Fruit fly (Drosophila melanogaster) whole organism, embryonic: Measurements from ENCODE around the gene Fic.

ENCODE experiments used
- Abd-B ChIP-seq: fragments of 200-800 bp; sonication (Bioruptor generic); optimal IDR thresholded peaks from 2 replicates; lab custom pipeline; 2018; ENCODE audit warnings: missing biosample characterization, mild to moderate bottlenecking, missing genetic modification characterization, moderate library complexity
- Atf3 ChIP-seq: fragments of 200-800 bp; sonication (Bioruptor generic); optimal IDR thresholded peaks from 3 replicates; lab custom pipeline; 2016; ENCODE audit warnings: missing biosample characterization, missing genetic modification characterization
- CG11093 ChIP-seq: fragments of 200-800 bp; sonication (Bioruptor generic); IDR thresholded peaks from 3 replicates; pipeline ENCODE4 v1.3.6; 2022; ENCODE audit warnings: missing biosample characterization, missing genetic modification characterization
- CG11247 ChIP-seq: fragments of 200-800 bp; sonication (Bioruptor generic); IDR thresholded peaks from 2 replicates; pipeline ENCODE4 v1.3.6; 2022; ENCODE audit warnings: missing biosample characterization, missing genetic modification characterization
- CG12219 ChIP-seq: fragments of 200-800 bp; sonication (Bioruptor generic); optimal IDR thresholded peaks from 3 replicates; lab custom pipeline; 2018; ENCODE audit warnings: missing biosample characterization, mild to moderate bottlenecking, missing genetic modification characterization
- CG12236 ChIP-seq: fragments of 200-800 bp; sonication (Bioruptor generic); optimal IDR thresholded peaks from 2 replicates; lab custom pipeline; 2016; ENCODE audit warnings: missing biosample characterization, missing genetic modification characterization
- CG12744 ChIP-seq: fragments of 200-800 bp; sonication (Bioruptor generic); optimal IDR thresholded peaks from 2 replicates; lab custom pipeline; 2016; ENCODE audit warnings: missing biosample characterization, missing genetic modification characterization
- CG15479 ChIP-seq: fragments of 200-800 bp; sonication (Bioruptor generic); optimal IDR thresholded peaks from 3 replicates; lab custom pipeline; 2019; ENCODE audit warnings: missing biosample characterization, mild to moderate bottlenecking, missing genetic modification characterization, moderate library complexity
- CG1602 ChIP-seq: fragments of 200-800 bp; sonication (Bioruptor generic); optimal IDR thresholded peaks from 3 replicates; lab custom pipeline; 2016; ENCODE audit warnings: missing biosample characterization, missing genetic modification characterization
- CG1647 ChIP-seq: fragments of 200-800 bp; sonication (Bioruptor generic); optimal IDR thresholded peaks from 3 replicates; lab custom pipeline; 2016; ENCODE audit warnings: missing biosample characterization, missing genetic modification characterization
- CG17612 ChIP-seq: fragments of 200-800 bp; sonication (Bioruptor generic); IDR thresholded peaks from 2 replicates; pipeline ENCODE4 v1.3.6; 2022; ENCODE audit warnings: missing biosample characterization, missing genetic modification characterization
- CG17829 ChIP-seq: fragments of 200-800 bp; optimal IDR thresholded peaks from 2 replicates; lab custom pipeline; 2019; ENCODE audit warnings: missing biosample characterization, mild to moderate bottlenecking, missing genetic modification characterization, moderate library complexity
- CG2712 ChIP-seq: fragments of 200-800 bp; optimal IDR thresholded peaks from 3 replicates; lab custom pipeline; 2019; ENCODE audit warnings: missing biosample characterization, mild to moderate bottlenecking, missing genetic modification characterization, moderate library complexity
- CG43689 ChIP-seq: fragments of 200-800 bp; sonication (Bioruptor generic); IDR thresholded peaks from 2 replicates; pipeline ENCODE4 v1.3.6; 2022; ENCODE audit warnings: missing biosample characterization, missing genetic modification characterization
- CG4424 ChIP-seq: fragments of 200-800 bp; sonication (Bioruptor generic); optimal IDR thresholded peaks from 3 replicates; lab custom pipeline; 2016; ENCODE audit warnings: missing biosample characterization, missing genetic modification characterization
- CG4707 ChIP-seq: fragments of 200-800 bp; sonication (Bioruptor generic); optimal IDR thresholded peaks from 2 replicates; lab custom pipeline; 2018; ENCODE audit warnings: missing biosample characterization, mild to moderate bottlenecking, missing genetic modification characterization, moderate library complexity
- CG6254 ChIP-seq: fragments of 200-800 bp; sonication (Bioruptor generic); optimal IDR thresholded peaks from 3 replicates; lab custom pipeline; 2017; ENCODE audit warnings: mild to moderate bottlenecking, missing biosample characterization, missing genetic modification reagents, missing genetic modification characterization
- CG8089 ChIP-seq: fragments of 200-800 bp; sonication (Bioruptor generic); optimal IDR thresholded peaks from 3 replicates; lab custom pipeline; 2016; ENCODE audit warnings: missing biosample characterization, missing genetic modification characterization
- CG9437 ChIP-seq: fragments of 200-800 bp; sonication (Bioruptor generic); optimal IDR thresholded peaks from 2 replicates; lab custom pipeline; 2018; ENCODE audit warnings: missing biosample characterization, mild to moderate bottlenecking, missing genetic modification characterization
- CG9932 ChIP-seq: fragments of 200-800 bp; sonication (Bioruptor generic); IDR thresholded peaks from 2 replicates; pipeline ENCODE4 v1.3.6; 2022; ENCODE audit warnings: missing biosample characterization, missing genetic modification characterization
- D ChIP-seq, 2 experiments: fragments of 200-800 bp in 1 of 2; fragments of >200 bp in 1 of 2; sonication (Bioruptor generic) in 1 of 2; optimal IDR thresholded peaks; 2 replicates in 1 of 2; 3 replicates in 1 of 2; lab custom pipeline; 2017; ENCODE audit warnings: mild to moderate bottlenecking in 1 of 2, missing biosample characterization in 1 of 2, missing genetic modification characterization in 1 of 2, missing genetic modification reagents in 1 of 2
- Dfd ChIP-seq, 2 experiments: fragments of >200 bp; optimal IDR thresholded peaks; 2 replicates each; lab custom pipeline; 2017; ENCODE audit warnings: missing biosample characterization in 2 of 2, missing genetic modification characterization in 2 of 2
- Drgx ChIP-seq: fragments of 200-800 bp; sonication (Bioruptor generic); IDR thresholded peaks from 2 replicates; pipeline ENCODE4 v1.3.6; 2022; ENCODE audit warnings: missing biosample characterization, missing genetic modification characterization
- ERR ChIP-seq: fragments of 200-800 bp; sonication (Bioruptor generic); optimal IDR thresholded peaks from 2 replicates; lab custom pipeline; 2016; ENCODE audit warnings: missing biosample characterization, missing genetic modification characterization
- H15 ChIP-seq: fragments of 200-800 bp; sonication (Bioruptor generic); IDR thresholded peaks from 3 replicates; pipeline ENCODE4 v1.3.6; 2022; ENCODE audit warnings: missing biosample characterization, missing genetic modification characterization
- Hey ChIP-seq: fragments of 200-800 bp; sonication (Bioruptor generic); optimal IDR thresholded peaks from 3 replicates; lab custom pipeline; 2018; ENCODE audit warnings: missing biosample characterization, mild to moderate bottlenecking, missing genetic modification characterization
- Hr51 ChIP-seq, 2 experiments: fragments of 200-800 bp; sonication (Bioruptor generic); optimal IDR thresholded peaks; 2 replicates in 1 of 2; 3 replicates in 1 of 2; lab custom pipeline; 2016 to 2018; ENCODE audit warnings: missing biosample characterization in 2 of 2, missing genetic modification characterization in 2 of 2, mild to moderate bottlenecking in 1 of 2, moderate library complexity in 1 of 2
- Hr78 ChIP-seq, 2 experiments: fragments of 200-800 bp in 1 of 2; fragments of >200 bp in 1 of 2; sonication (Bioruptor generic) in 1 of 2; optimal IDR thresholded peaks; 2 replicates each; lab custom pipeline; 2017 to 2019; ENCODE audit warnings: missing biosample characterization in 2 of 2, missing genetic modification characterization in 2 of 2, mild to moderate bottlenecking in 1 of 2, moderate library complexity in 1 of 2
- Lhr ChIP-seq: fragments of 200-800 bp; sonication (Bioruptor generic); optimal IDR thresholded peaks from 3 replicates; lab custom pipeline; 2017; ENCODE audit warnings: mild to moderate bottlenecking, missing biosample characterization, missing genetic modification reagents, missing genetic modification characterization
- Nf-YC ChIP-seq: fragments of 200-800 bp; optimal IDR thresholded peaks from 3 replicates; lab custom pipeline; 2019; ENCODE audit warnings: missing biosample characterization, mild to moderate bottlenecking, missing genetic modification characterization, moderate library complexity
- Oli ChIP-seq: fragments of 200-800 bp; sonication (Bioruptor generic); optimal IDR thresholded peaks from 2 replicates; lab custom pipeline; 2018; ENCODE audit warnings: missing biosample characterization, mild to moderate bottlenecking, missing genetic modification characterization, moderate library complexity
- Ravus ChIP-seq: fragments of 200-800 bp; sonication (Bioruptor generic); IDR thresholded peaks from 2 replicates; pipeline ENCODE4 v1.3.6; 2022; ENCODE audit warnings: missing biosample characterization, missing genetic modification characterization
- Sox102F ChIP-seq: fragments of 200-800 bp; sonication (Bioruptor generic); optimal IDR thresholded peaks from 2 replicates; lab custom pipeline; 2018; ENCODE audit warnings: missing biosample characterization, mild to moderate bottlenecking, missing genetic modification characterization, moderate library complexity
- Ssrp ChIP-seq: fragments of 200-800 bp; sonication (Bioruptor generic); optimal IDR thresholded peaks from 2 replicates; lab custom pipeline; 2018; ENCODE audit warnings: missing biosample characterization, mild to moderate bottlenecking, missing genetic modification characterization, moderate library complexity
- al ChIP-seq: fragments of 200-800 bp; sonication (Bioruptor generic); IDR thresholded peaks from 2 replicates; pipeline ENCODE4 v1.3.6; 2022; ENCODE audit warnings: missing biosample characterization, missing genetic modification characterization
- bcd ChIP-seq: fragments of 200-800 bp; sonication (Bioruptor generic); optimal IDR thresholded peaks from 2 replicates; lab custom pipeline; 2017; ENCODE audit warnings: missing biosample characterization, mild to moderate bottlenecking, missing genetic modification characterization
- da ChIP-seq: fragments of 200-800 bp; sonication (Bioruptor generic); optimal IDR thresholded peaks from 2 replicates; lab custom pipeline; 2016; ENCODE audit warnings: missing biosample characterization, missing genetic modification characterization
- disco-r ChIP-seq: fragments of 200-800 bp; sonication (Bioruptor generic); optimal IDR thresholded peaks from 2 replicates; lab custom pipeline; 2016; ENCODE audit warnings: missing biosample characterization, missing genetic modification characterization
- dysf ChIP-seq: fragments of 200-800 bp; sonication (Bioruptor generic); IDR thresholded peaks from 3 replicates; pipeline ENCODE4 v1.3.6; 2022; ENCODE audit warnings: missing biosample characterization, missing genetic modification characterization
- eve ChIP-seq, 2 experiments: fragments of >200 bp; optimal IDR thresholded peaks; 2 replicates each; lab custom pipeline; 2017; ENCODE audit warnings: missing biosample characterization in 2 of 2, missing genetic modification characterization in 2 of 2
- fd3F ChIP-seq: fragments of 200-800 bp; sonication (Bioruptor generic); optimal IDR thresholded peaks from 2 replicates; lab custom pipeline; 2018; ENCODE audit warnings: missing biosample characterization, mild to moderate bottlenecking, missing genetic modification characterization, moderate library complexity
- ftz-f1 ChIP-seq: fragments of 200-800 bp; sonication (Bioruptor generic); optimal IDR thresholded peaks from 2 replicates; lab custom pipeline; 2016; ENCODE audit warnings: missing biosample characterization, missing genetic modification characterization
- fu2 ChIP-seq: fragments of 200-800 bp; sonication (Bioruptor generic); optimal IDR thresholded peaks from 2 replicates; lab custom pipeline; 2016; ENCODE audit warnings: missing biosample characterization, missing genetic modification characterization
- hbn ChIP-seq: fragments of 200-800 bp; sonication (Bioruptor generic); IDR thresholded peaks from 2 replicates; pipeline ENCODE4 v1.3.6; 2022; ENCODE audit warnings: missing biosample characterization, missing genetic modification characterization; ENCODE audit not compliant: partially characterized antibody
- lmd ChIP-seq: fragments of 200-800 bp; sonication (Bioruptor generic); IDR thresholded peaks from 2 replicates; pipeline ENCODE4 v1.3.6; 2022; ENCODE audit warnings: missing biosample characterization, missing genetic modification characterization
- lov ChIP-seq, 2 experiments: fragments of 200-800 bp in 1 of 2; fragments of >200 bp in 1 of 2; sonication (Bioruptor generic) in 1 of 2; IDR thresholded peaks in 1 of 2; optimal IDR thresholded peaks in 1 of 2; 2 replicates in 1 of 2; 3 replicates in 1 of 2; pipeline versions ENCODE4 v1.3.6 to Lab custom; 2017 to 2022; ENCODE audit warnings: missing biosample characterization in 1 of 2, missing genetic modification characterization in 1 of 2
- odd ChIP-seq: fragments of 200-800 bp; sonication (Bioruptor generic); optimal IDR thresholded peaks from 2 replicates; lab custom pipeline; 2017; ENCODE audit warnings: missing biosample characterization, mild to moderate bottlenecking, missing genetic modification characterization
- run ChIP-seq: fragments of 200-800 bp; sonication (Bioruptor generic); optimal IDR thresholded peaks from 3 replicates; lab custom pipeline; 2018; ENCODE audit warnings: missing biosample characterization, mild to moderate bottlenecking, missing genetic modification characterization

The Fic gene

DNA sequence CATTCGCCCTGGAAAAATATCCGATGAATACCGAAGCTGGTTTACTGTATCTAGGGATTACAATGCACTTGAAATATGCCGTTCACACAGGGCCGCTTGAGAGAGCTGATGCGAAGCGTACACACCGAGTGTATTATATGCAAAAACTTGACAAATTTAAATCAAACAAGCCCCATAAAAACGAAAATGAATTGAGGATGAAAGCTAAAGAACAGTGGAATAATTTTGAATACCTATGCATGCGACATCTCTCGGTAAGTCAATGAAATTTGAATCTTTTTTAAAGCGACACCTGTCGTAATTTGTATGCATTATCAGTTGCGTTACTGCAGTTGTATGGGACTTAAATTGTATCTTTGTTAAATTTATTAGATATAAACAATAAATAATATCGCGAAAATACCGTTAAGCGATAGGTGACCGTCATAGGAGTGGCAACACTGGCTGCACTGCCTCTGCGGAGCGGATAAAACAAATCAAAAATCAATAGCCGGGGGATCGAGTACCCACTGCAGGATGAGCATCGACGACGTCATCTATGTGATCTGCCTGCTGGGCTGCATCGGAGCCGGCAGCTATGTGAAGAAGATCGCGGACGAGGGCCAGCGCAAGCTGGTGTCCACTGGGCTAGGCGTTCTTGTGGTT is 31.9 kb downstream of the Fic start, which contains the start of gene frj (continued):
- peak; percentile 31 for TF ChIP-seq CG12236 (GFP tag; lab: Kevin White, UChicago)
- peak; percentile 72 for TF ChIP-seq CG2712 (tag; lab: Kevin White, UChicago)
- no peak for TF ChIP-seq ERR (GFP tag; lab: Kevin White, UChicago)
- no peak for TF ChIP-seq Hey
- peak; percentile 66 for TF ChIP-seq CG1602
- TF ChIP-seq eve (GFP tag; optimal IDR thresholded peaks at IDR 0.05; lab: Kevin White, UChicago), result no peak
- TF ChIP-seq CG11093, result no peak
- TF ChIP-seq disco-r, result no peak
- no peak for TF ChIP-seq H15
- TF ChIP-seq CG6254 (GFP tag; lab: Kevin White, UChicago), result peak; percentile 10
- TF ChIP-seq Dfd (GFP tag; optimal IDR thresholded peaks at IDR 0.05; lab: Kevin White, UChicago), result peak in 1 of 2 experiments; percentile 62
- peak; percentile 29 for TF ChIP-seq D (optimal IDR thresholded peaks at IDR 0.05; lab: Kevin White, UChicago)
- TF ChIP-seq D (GFP tag; optimal IDR thresholded peaks at IDR 0.05; lab: Kevin White, UChicago), result peak; percentile 36
- peak; percentile 53 for TF ChIP-seq fu2 (GFP tag; lab: Kevin White, UChicago)
- no peak for TF ChIP-seq CG17612
- no peak for TF ChIP-seq Hr78 (GFP tag; optimal IDR thresholded peaks at IDR 0.05; lab: Kevin White, UChicago)
- peak; percentile 77 for TF ChIP-seq CG9932 (GFP tag; lab: Robert Waterston, UW)
- TF ChIP-seq CG15479 (GFP tag; lab: Kevin White, UChicago), result no peak
- peak; percentile 62 for TF ChIP-seq Nf-YC (tag; lab: Kevin White, UChicago)
- no peak for TF ChIP-seq Ravus
- peak; percentile 60 for TF ChIP-seq Atf3 (GFP tag; lab: Kevin White, UChicago)
- TF ChIP-seq CG8089, result peak; percentile 70
- peak; percentile 76 for TF ChIP-seq lmd (GFP tag; lab: Robert Waterston, UW)
- TF ChIP-seq CG1647 (GFP tag; lab: Kevin White, UChicago), result peak; percentile 19
- TF ChIP-seq Ssrp (tag; lab: Kevin White, UChicago), result peak; percentile 61
- peak; percentile 58 for TF ChIP-seq Sox102F (GFP tag; lab: Kevin White, UChicago)
- TF ChIP-seq run (tag; lab: Kevin White, UChicago), result no peak
- TF ChIP-seq dysf (GFP tag; lab: Robert Waterston, UW), result peak; percentile 62
- peak; percentile 68 for TF ChIP-seq bcd (GFP tag; lab: Kevin White, UChicago)
- TF ChIP-seq Abd-B, result peak; percentile 80
- peak; percentile 92 for TF ChIP-seq Lhr (GFP tag; lab: Kevin White, UChicago)
- TF ChIP-seq ftz-f1 (GFP tag; lab: Kevin White, UChicago), result no peak
- TF ChIP-seq hbn (GFP tag; lab: Robert Waterston, UW), result 0 out of 2 replicates have a peak, but pooled peaks have one; percentile 26
- peak; percentile 54 for TF ChIP-seq fd3F (GFP tag; lab: Kevin White, UChicago)
- no peak for TF ChIP-seq CG12219 (GFP tag; lab: Kevin White, UChicago)
- no peak for TF ChIP-seq CG43689
- TF ChIP-seq Oli (tag; lab: Kevin White, UChicago), result peak; percentile 49
- TF ChIP-seq lov (optimal IDR thresholded peaks at IDR 0.05; lab: Kevin White, UChicago), result no peak
- peak; percentile 47; the same call in 1 of the 3 replicates for TF ChIP-seq lov (GFP tag; IDR thresholded peaks at IDR 0.05; lab: Robert Waterston, UW)
- no peak for TF ChIP-seq da (GFP tag; lab: Kevin White, UChicago)
- TF ChIP-seq Hr51 (GFP tag; optimal IDR thresholded peaks at IDR 0.05; lab: Kevin White, UChicago), result peak; percentile 60 to 64
- TF ChIP-seq Drgx (GFP tag; lab: Robert Waterston, UW), result peak; percentile 36; the same call in 1 of the 2 replicates
- TF ChIP-seq al (GFP tag; lab: Robert Waterston, UW), result peak; percentile 61
- TF ChIP-seq CG9437 (GFP tag; lab: Kevin White, UChicago), result peak; percentile 22
- peak; percentile 66 for TF ChIP-seq CG4424 (GFP tag; lab: Kevin White, UChicago)
- peak; percentile 12 for TF ChIP-seq CG12744 (GFP tag; lab: Kevin White, UChicago)
- TF ChIP-seq CG17829, result peak; percentile 65
- no peak for TF ChIP-seq CG4707
- no peak for TF ChIP-seq odd (GFP tag; lab: Kevin White, UChicago)
- TF ChIP-seq CG11247 (GFP tag; lab: Robert Waterston, UW), result peak; percentile 56
